Fruit fly (Drosophila melanogaster): ENCODE measurements around the gene CG15498.

Gene CG15498

dm6 chr3R:21569049-21569448, at the start of gene CG15498:
Gene CG15498, minus strand, starts transcription at chr3R:21569149.
- TF ChIP-seq CTCF (optimal IDR thresholded peaks at IDR 0.05): no peak
- no peak for TF ChIP-seq CG8478 (optimal IDR thresholded peaks at IDR 0.05)

- TF ChIP-seq CTCF (optimal IDR thresholded peaks at IDR 0.05) (no peak), CG8478 (optimal IDR thresholded peaks at IDR 0.05) (no peak)
Measured at dm6 chr3R:21618299-21619116, 49.6 kb upstream of the CG15498 start.

dm6 chr3R:21616061-21616851, 47.3 kb upstream of the CG15498 start:
- TF ChIP-seq CTCF (optimal IDR thresholded peaks at IDR 0.05) (no peak), CG8478 (optimal IDR thresholded peaks at IDR 0.05) (no peak)

- no peak for TF ChIP-seq CTCF (optimal IDR thresholded peaks at IDR 0.05)
- TF ChIP-seq CG8478 (optimal IDR thresholded peaks at IDR 0.05): no peak
Measured at dm6 chr3R:21614858-21615427, 46.0 kb upstream of the CG15498 start.

dm6 chr3R:21613322-21613807, 44.4 kb upstream of the CG15498 start:
- TF ChIP-seq CTCF (optimal IDR thresholded peaks at IDR 0.05) (no peak), CG8478 (optimal IDR thresholded peaks at IDR 0.05) (no peak)

- TF ChIP-seq CTCF (optimal IDR thresholded peaks at IDR 0.05): no peak
- TF ChIP-seq CG8478 (optimal IDR thresholded peaks at IDR 0.05): no peak
Measured at dm6 chr3R:21612902-21613301, 44.0 kb upstream of the CG15498 start.

dm6 chr3R:21611629-21612180, 42.8 kb upstream of the CG15498 start:
- TF ChIP-seq CTCF (optimal IDR thresholded peaks at IDR 0.05): no peak
- no peak for TF ChIP-seq CG8478 (optimal IDR thresholded peaks at IDR 0.05)

- TF ChIP-seq CTCF (optimal IDR thresholded peaks at IDR 0.05): no peak
- TF ChIP-seq CG8478 (optimal IDR thresholded peaks at IDR 0.05): no peak
Measured at dm6 chr3R:21608275-21609035, 39.5 kb upstream of the CG15498 start.

- no peak for TF ChIP-seq CG8478 (optimal IDR thresholded peaks at IDR 0.05)
- peak in 1 of 2 experiments; percentile 3 for TF ChIP-seq CTCF (optimal IDR thresholded peaks at IDR 0.05)
Measured at dm6 chr3R:21606221-21607099, 37.5 kb upstream of the CG15498 start.

dm6 chr3R:21605291-21605898, 36.4 kb upstream of the CG15498 start:
- TF ChIP-seq CTCF (optimal IDR thresholded peaks at IDR 0.05) (peak in 1 of 2 experiments; percentile 12), CG8478 (optimal IDR thresholded peaks at IDR 0.05) (no peak)

- TF ChIP-seq CTCF (optimal IDR thresholded peaks at IDR 0.05): no peak
- TF ChIP-seq CG8478 (optimal IDR thresholded peaks at IDR 0.05): no peak
Measured at dm6 chr3R:21604564-21604963, 35.6 kb upstream of the CG15498 start.

dm6 chr3R:21602688-21603031, 33.7 kb upstream of the CG15498 start:
- TF ChIP-seq CG8478 (optimal IDR thresholded peaks at IDR 0.05) (no peak), CTCF (optimal IDR thresholded peaks at IDR 0.05) (no peak)
